Fruit fly (Drosophila melanogaster): ENCODE measurements around the gene CG7102.

The CG7102 gene

dm6 chr2L:7856380-7857127, 30.8 kb downstream of the CG7102 start, which contains the start of gene lectin-28C:
Gene lectin-28C (plus strand): TSS chr2L:7857077.
- TF ChIP-seq tj (GFP tag; optimal IDR thresholded peaks at IDR 0.05): peak; percentile 15
- peak; percentile 14 for TF ChIP-seq toe (GFP tag; optimal IDR thresholded peaks at IDR 0.05)

DNA sequence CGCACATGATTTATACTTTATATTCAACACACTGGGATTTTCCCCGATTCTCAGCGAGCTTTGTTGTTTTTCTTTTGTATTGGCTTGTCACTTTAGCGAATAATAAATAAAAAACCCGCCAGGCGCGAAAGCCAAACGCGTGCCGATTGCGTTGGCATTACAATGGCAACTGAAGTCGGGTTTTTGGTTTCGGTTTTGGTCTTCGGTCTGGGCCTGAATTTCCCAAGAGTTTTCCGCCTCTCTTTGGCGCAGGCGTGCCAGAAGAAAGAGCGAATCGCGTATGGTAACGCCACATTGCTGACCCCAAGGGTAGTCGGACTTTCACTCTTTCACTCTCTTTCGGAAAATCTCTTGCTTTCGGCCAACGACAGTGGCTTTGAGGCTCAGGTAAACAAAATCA, 32.2 kb downstream of the CG7102 start, which contains the start of gene CG14535:
TSS of gene CG14535 (minus strand) at position 368 of the 400 bp plus-strand sequence.
- no peak for TF ChIP-seq pad (GFP tag; optimal IDR thresholded peaks at IDR 0.05)
- no peak for TF ChIP-seq CG14711 (tag; optimal IDR thresholded peaks at IDR 0.05)
- TF ChIP-seq CG1620 (GFP tag; optimal IDR thresholded peaks at IDR 0.05): no peak
- no peak for TF ChIP-seq kay (GFP tag; ENCODE audit: borderline replicate concordance)
- no peak for TF ChIP-seq bab1 (GFP tag; optimal IDR thresholded peaks at IDR 0.05)
- TF ChIP-seq cic (GFP tag; optimal IDR thresholded peaks at IDR 0.05): no peak

DNA sequence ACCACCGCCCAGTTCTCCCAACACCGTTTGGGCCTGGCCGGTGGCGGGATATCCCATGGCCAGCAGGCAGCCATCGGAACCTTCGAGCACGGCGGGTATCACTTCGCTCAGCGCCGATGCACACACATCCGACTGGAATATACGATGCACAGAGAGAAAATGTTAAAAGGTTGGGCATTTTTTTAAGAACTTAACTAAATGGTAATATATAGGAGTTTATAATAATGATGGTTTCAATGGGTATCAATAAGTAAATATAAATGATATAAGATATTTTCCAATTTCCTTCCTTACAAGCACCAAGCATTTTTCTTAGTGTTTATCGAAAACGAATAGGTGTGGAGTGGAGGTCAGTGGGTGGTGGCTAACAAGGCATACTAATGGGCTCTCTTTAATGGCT, 35.7 kb downstream of the CG7102 start:
- TF ChIP-seq CG11617 (GFP tag; optimal IDR thresholded peaks at IDR 0.05): no peak
- no peak for TF ChIP-seq Hr96 (GFP tag; optimal IDR thresholded peaks at IDR 0.05)
- no peak for TF ChIP-seq tj (GFP tag; optimal IDR thresholded peaks at IDR 0.05)
- no peak for TF ChIP-seq CG14711 (tag; optimal IDR thresholded peaks at IDR 0.05)
- no peak for TF ChIP-seq CG7045 (GFP tag; optimal IDR thresholded peaks at IDR 0.05)
- TF ChIP-seq CG33017 (tag; optimal IDR thresholded peaks at IDR 0.05): no peak
- TF ChIP-seq CG1620 (GFP tag; optimal IDR thresholded peaks at IDR 0.05): no peak
- no peak for TF ChIP-seq toe (GFP tag; optimal IDR thresholded peaks at IDR 0.05)
- TF ChIP-seq Crg-1 (GFP tag; optimal IDR thresholded peaks at IDR 0.05): no peak
- TF ChIP-seq pad (GFP tag; optimal IDR thresholded peaks at IDR 0.05): no peak

DNA sequence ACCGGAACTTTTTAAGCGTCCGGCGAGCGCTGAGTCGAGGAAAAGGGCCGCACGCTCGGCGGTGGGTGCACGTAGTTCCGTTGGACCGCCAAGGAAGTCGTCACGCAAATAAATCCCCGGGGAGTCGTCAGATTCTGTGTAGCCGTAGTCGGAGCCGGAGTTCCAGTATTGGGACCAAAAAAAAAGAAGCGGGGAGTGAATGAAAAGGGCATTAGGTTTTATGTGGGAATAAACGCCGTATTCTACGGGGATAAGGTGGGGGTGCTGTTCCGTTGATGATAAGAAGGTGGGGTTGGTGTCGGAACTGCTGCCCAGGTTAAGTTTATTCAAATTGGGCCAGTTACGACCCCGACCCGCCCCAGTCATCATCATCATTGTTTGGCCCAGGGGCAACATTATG, 36.9 kb downstream of the CG7102 start:
- TF ChIP-seq CG11617 (GFP tag; optimal IDR thresholded peaks at IDR 0.05) (no peak), kay (GFP tag; ENCODE audit: borderline replicate concordance) (no peak), CG7045 (GFP tag; optimal IDR thresholded peaks at IDR 0.05) (no peak), bab1 (GFP tag; optimal IDR thresholded peaks at IDR 0.05) (no peak), CG7101 (tag; optimal IDR thresholded peaks at IDR 0.05) (no peak)

dm6 chr2L:7849472-7849871, 37.8 kb downstream of the CG7102 start:
- TF ChIP-seq Mnt (GFP tag; optimal IDR thresholded peaks at IDR 0.05) (no peak), CG7045 (GFP tag; optimal IDR thresholded peaks at IDR 0.05) (no peak)

DNA sequence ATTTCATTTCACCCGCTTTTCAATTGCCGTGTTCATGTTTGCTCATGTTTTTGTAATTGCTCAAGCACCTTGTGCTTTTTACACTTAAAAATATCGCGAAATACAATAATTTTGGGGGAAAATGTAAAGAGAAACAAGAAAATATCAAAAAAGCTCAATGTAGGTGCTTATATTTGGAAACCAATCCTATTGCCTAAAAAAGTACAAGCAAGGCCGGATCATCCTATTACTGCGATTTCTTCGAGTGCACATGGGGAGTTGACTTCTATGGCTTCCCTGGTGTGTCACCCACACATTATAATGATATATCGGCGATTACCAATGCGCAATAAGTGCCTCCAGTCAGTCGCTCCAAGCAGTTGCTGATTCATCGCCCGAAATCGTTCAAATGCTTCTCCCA, 46.1 kb downstream of the CG7102 start:
- TF ChIP-seq kay (GFP tag; ENCODE audit: borderline replicate concordance) (no peak), Hr96 (GFP tag; optimal IDR thresholded peaks at IDR 0.05) (no peak), CG7045 (GFP tag; optimal IDR thresholded peaks at IDR 0.05) (no peak), CG12768 (GFP tag; optimal IDR thresholded peaks at IDR 0.05) (no peak), CG14711 (tag; optimal IDR thresholded peaks at IDR 0.05) (no peak), Clk (GFP tag; optimal IDR thresholded peaks at IDR 0.05) (no peak), CG11617 (GFP tag; optimal IDR thresholded peaks at IDR 0.05) (no peak), pad (GFP tag; optimal IDR thresholded peaks at IDR 0.05) (no peak), toe (GFP tag; optimal IDR thresholded peaks at IDR 0.05) (no peak), tj (GFP tag; optimal IDR thresholded peaks at IDR 0.05) (no peak), Crg-1 (GFP tag; optimal IDR thresholded peaks at IDR 0.05) (no peak), bab1 (GFP tag; optimal IDR thresholded peaks at IDR 0.05) (no peak), CG33017 (tag; optimal IDR thresholded peaks at IDR 0.05) (no peak), CG5204 (GFP tag; optimal IDR thresholded peaks at IDR 0.05) (no peak), Mnt (GFP tag; optimal IDR thresholded peaks at IDR 0.05) (no peak), CG7101 (tag; optimal IDR thresholded peaks at IDR 0.05) (no peak), cnc (optimal IDR thresholded peaks at IDR 0.05) (no peak), cic (GFP tag; optimal IDR thresholded peaks at IDR 0.05) (no peak), CG1620 (GFP tag; optimal IDR thresholded peaks at IDR 0.05) (no peak), ovo (GFP tag; optimal IDR thresholded peaks at IDR 0.05) (no peak)

- TF ChIP-seq CG1620 (GFP tag; optimal IDR thresholded peaks at IDR 0.05) (no peak), cnc (optimal IDR thresholded peaks at IDR 0.05) (no peak), CG14711 (tag; optimal IDR thresholded peaks at IDR 0.05) (no peak), cic (GFP tag; optimal IDR thresholded peaks at IDR 0.05) (no peak), ovo (GFP tag; optimal IDR thresholded peaks at IDR 0.05) (no peak), CG7101 (tag; optimal IDR thresholded peaks at IDR 0.05) (no peak), CG11617 (GFP tag; optimal IDR thresholded peaks at IDR 0.05) (no peak), CG7045 (GFP tag; optimal IDR thresholded peaks at IDR 0.05) (no peak), toe (GFP tag; optimal IDR thresholded peaks at IDR 0.05) (no peak), pad (GFP tag; optimal IDR thresholded peaks at IDR 0.05) (no peak), Hr96 (GFP tag; optimal IDR thresholded peaks at IDR 0.05) (no peak), CG12768 (GFP tag; optimal IDR thresholded peaks at IDR 0.05) (no peak), Mnt (GFP tag; optimal IDR thresholded peaks at IDR 0.05) (no peak)
Observed at dm6 chr2L:7840152-7840551, 47.2 kb downstream of the CG7102 start, which contains the start of gene CG14537. Gene CG14537 (plus strand): TSS chr2L:7840452.
